Fruit fly (Drosophila melanogaster) whole organism, embryonic: ENCODE data around the gene CG32243.

Source experiments
- CG10321 ChIP-seq: fragments of 200-800 bp; sonication (Bioruptor generic); IDR thresholded peaks from 2 replicates; pipeline ENCODE4 v1.3.6; 2022; ENCODE audit warnings: missing biosample characterization, missing genetic modification characterization
- CG11504 ChIP-seq: fragments of 200-800 bp; sonication (Bioruptor generic); optimal IDR thresholded peaks from 3 replicates; lab custom pipeline; 2019; ENCODE audit warnings: missing biosample characterization, mild to moderate bottlenecking, missing genetic modification characterization, moderate library complexity
- CG12155 ChIP-seq: fragments of 200-800 bp; sonication (Bioruptor generic); optimal IDR thresholded peaks from 3 replicates; lab custom pipeline; 2016; ENCODE audit warnings: missing biosample characterization, missing genetic modification characterization
- CG12769 ChIP-seq: fragments of 200-800 bp; sonication (Bioruptor generic); optimal IDR thresholded peaks from 2 replicates; lab custom pipeline; 2019; ENCODE audit warnings: missing biosample characterization, mild to moderate bottlenecking, missing genetic modification characterization, moderate library complexity
- CG14441 ChIP-seq: fragments of 200-800 bp; sonication (Bioruptor generic); IDR thresholded peaks from 2 replicates; pipeline ENCODE4 v1.3.6; 2022; ENCODE audit warnings: missing biosample characterization, missing genetic modification characterization
- CG16779 ChIP-seq: fragments of 200-800 bp; sonication (Bioruptor generic); IDR thresholded peaks from 2 replicates; pipeline ENCODE4 v1.3.6; 2022; ENCODE audit warnings: missing biosample characterization, missing genetic modification characterization
- CG17385 ChIP-seq: fragments of 200-800 bp; sonication (Bioruptor generic); optimal IDR thresholded peaks from 3 replicates; lab custom pipeline; 2018; ENCODE audit warnings: missing biosample characterization, mild to moderate bottlenecking, missing genetic modification characterization
- CG18599 ChIP-seq: fragments of 200-800 bp; sonication (Bioruptor generic); optimal IDR thresholded peaks from 3 replicates; lab custom pipeline; 2017; ENCODE audit warnings: missing biosample characterization, missing genetic modification characterization, mild to moderate bottlenecking, moderate library complexity, missing genetic modification reagents
- CG30403 ChIP-seq: fragments of 200-800 bp; sonication (Bioruptor generic); optimal IDR thresholded peaks from 3 replicates; lab custom pipeline; 2016; ENCODE audit warnings: missing biosample characterization, missing genetic modification characterization
- CG5245 ChIP-seq: fragments of 200-800 bp; sonication (Bioruptor generic); optimal IDR thresholded peaks from 3 replicates; lab custom pipeline; 2016; ENCODE audit warnings: missing biosample characterization, missing genetic modification characterization
- CG7745 ChIP-seq: fragments of 200-800 bp; sonication (Bioruptor generic); optimal IDR thresholded peaks from 2 replicates; lab custom pipeline; 2018; ENCODE audit warnings: missing biosample characterization, mild to moderate bottlenecking, missing genetic modification characterization, moderate library complexity
- CG7987 ChIP-seq: fragments of 200-800 bp; sonication (Bioruptor generic); optimal IDR thresholded peaks from 2 replicates; lab custom pipeline; 2018; ENCODE audit warnings: missing biosample characterization, mild to moderate bottlenecking, missing genetic modification characterization, moderate library complexity
- CG8478 ChIP-seq: fragments of >200 bp; optimal IDR thresholded peaks from 2 replicates; lab custom pipeline; 2018
- CG9437 ChIP-seq: fragments of 200-800 bp; sonication (Bioruptor generic); optimal IDR thresholded peaks from 2 replicates; lab custom pipeline; 2018; ENCODE audit warnings: missing biosample characterization, mild to moderate bottlenecking, missing genetic modification characterization
- CG9727 ChIP-seq: fragments of 200-800 bp; sonication (Bioruptor generic); optimal IDR thresholded peaks from 3 replicates; lab custom pipeline; 2017; ENCODE audit warnings: missing biosample characterization, mild to moderate bottlenecking, missing genetic modification characterization
- CTCF ChIP-seq: fragments of 200-800 bp; sonication (Bioruptor generic); optimal IDR thresholded peaks from 2 replicates; lab custom pipeline; 2017; ENCODE audit warnings: missing biosample characterization, mild to moderate bottlenecking, missing genetic modification characterization, moderate library complexity
- Chrac-16 ChIP-seq: fragments of 200-800 bp; sonication (Bioruptor generic); optimal IDR thresholded peaks from 3 replicates; lab custom pipeline; 2016; ENCODE audit warnings: missing biosample characterization, missing genetic modification characterization
- CoRest ChIP-seq: fragments of 200-800 bp; sonication (Bioruptor generic); optimal IDR thresholded peaks from 3 replicates; lab custom pipeline; 2018; ENCODE audit warnings: missing biosample characterization, mild to moderate bottlenecking, missing genetic modification characterization, moderate library complexity
- Dfd ChIP-seq, 2 experiments: fragments of >200 bp; optimal IDR thresholded peaks; 2 replicates each; lab custom pipeline; 2017; ENCODE audit warnings: missing biosample characterization in 2 of 2, missing genetic modification characterization in 2 of 2
- Eip74EF ChIP-seq, 2 experiments: fragments of 200-800 bp in 1 of 2; fragments of >200 bp in 1 of 2; sonication (Bioruptor generic) in 1 of 2; optimal IDR thresholded peaks; 2 replicates each; lab custom pipeline; 2017 to 2019; ENCODE audit warnings: missing biosample characterization in 2 of 2, missing genetic modification characterization in 2 of 2, mild to moderate bottlenecking in 1 of 2, moderate library complexity in 1 of 2
- Ets65A ChIP-seq: fragments of 200-800 bp; sonication (Bioruptor generic); peaks from one replicate; lab custom pipeline; 2016; ENCODE audit warnings: missing biosample characterization, missing genetic modification characterization
- Hr78 ChIP-seq, 2 experiments: fragments of 200-800 bp in 1 of 2; fragments of >200 bp in 1 of 2; sonication (Bioruptor generic) in 1 of 2; optimal IDR thresholded peaks; 2 replicates each; lab custom pipeline; 2017 to 2019; ENCODE audit warnings: missing biosample characterization in 2 of 2, missing genetic modification characterization in 2 of 2, mild to moderate bottlenecking in 1 of 2, moderate library complexity in 1 of 2
- Lim3 ChIP-seq: fragments of 200-800 bp; sonication (Bioruptor generic); IDR thresholded peaks from 2 replicates; pipeline ENCODE4 v1.3.6; 2022; ENCODE audit warnings: missing biosample characterization, missing genetic modification characterization
- MESR4 ChIP-seq: fragments of 200-800 bp; sonication (Bioruptor generic); optimal IDR thresholded peaks from 2 replicates; lab custom pipeline; 2018; ENCODE audit warnings: missing biosample characterization, mild to moderate bottlenecking, missing genetic modification characterization, moderate library complexity
- Scr ChIP-seq: fragments of 200-800 bp; sonication (Bioruptor generic); IDR thresholded peaks from 2 replicates; pipeline ENCODE4 v1.3.6; 2022; ENCODE audit warnings: missing biosample characterization, missing genetic modification characterization; ENCODE audit not compliant: partially characterized antibody
- Sin3A ChIP-seq: fragments of >200 bp; optimal IDR thresholded peaks from 2 replicates; lab custom pipeline; 2018
- Taf1 ChIP-seq: fragments of 200-800 bp; sonication (Bioruptor generic); IDR thresholded peaks from 2 replicates; pipeline ENCODE4 v1.3.6; 2022; ENCODE audit warnings: missing biosample characterization, missing genetic modification characterization
- Tbp ChIP-seq: fragments of >200 bp; optimal IDR thresholded peaks from 2 replicates; lab custom pipeline; 2018; ENCODE audit warnings: missing biosample characterization, missing genetic modification characterization
- Xbp1 ChIP-seq: fragments of 200-800 bp; sonication (Bioruptor generic); optimal IDR thresholded peaks from 3 replicates; lab custom pipeline; 2016; ENCODE audit warnings: missing biosample characterization, mild to moderate bottlenecking, missing genetic modification characterization
- cg ChIP-seq: fragments of 200-800 bp; sonication (Bioruptor generic); optimal IDR thresholded peaks from 3 replicates; lab custom pipeline; 2019; ENCODE audit warnings: missing biosample characterization, mild to moderate bottlenecking, missing genetic modification characterization, moderate library complexity
- dimm ChIP-seq: fragments of 200-800 bp; sonication (Bioruptor generic); IDR thresholded peaks from 2 replicates; pipeline ENCODE4 v1.3.6; 2022; ENCODE audit warnings: missing biosample characterization, missing genetic modification characterization
- dm ChIP-seq: fragments of 200-800 bp; sonication (Bioruptor generic); optimal IDR thresholded peaks from 3 replicates; lab custom pipeline; 2016; ENCODE audit warnings: missing biosample characterization, missing genetic modification characterization
- ems ChIP-seq: fragments of 200-800 bp; sonication (Bioruptor generic); optimal IDR thresholded peaks from 3 replicates; lab custom pipeline; 2016; ENCODE audit warnings: missing biosample characterization, missing genetic modification characterization
- fd64A ChIP-seq: fragments of 200-800 bp; sonication (Bioruptor generic); optimal IDR thresholded peaks from 3 replicates; lab custom pipeline; 2018; ENCODE audit warnings: missing biosample characterization, mild to moderate bottlenecking, missing genetic modification characterization
- h ChIP-seq: fragments of >200 bp; optimal IDR thresholded peaks from 2 replicates; lab custom pipeline; 2017
- kni ChIP-seq: fragments of 200-800 bp; sonication (Bioruptor generic); optimal IDR thresholded peaks from 3 replicates; lab custom pipeline; 2017; ENCODE audit warnings: mild to moderate bottlenecking, missing biosample characterization, missing genetic modification reagents, missing genetic modification characterization
- mld ChIP-seq: fragments of 200-800 bp; sonication (Bioruptor generic); IDR thresholded peaks from 3 replicates; pipeline ENCODE4 v1.3.6; 2022; ENCODE audit warnings: missing biosample characterization, missing genetic modification characterization; ENCODE audit not compliant: partially characterized antibody
- pb ChIP-seq: fragments of 200-800 bp; sonication (Bioruptor generic); optimal IDR thresholded peaks from 3 replicates; lab custom pipeline; 2016; ENCODE audit warnings: missing biosample characterization, missing genetic modification characterization
- pum ChIP-seq: fragments of 200-800 bp; sonication (Bioruptor generic); optimal IDR thresholded peaks from 2 replicates; lab custom pipeline; 2016; ENCODE audit warnings: missing biosample characterization, missing genetic modification characterization
- sens-2 ChIP-seq: fragments of 200-800 bp; sonication (Bioruptor generic); IDR thresholded peaks from 2 replicates; pipeline ENCODE4 v1.3.6; 2022; ENCODE audit warnings: missing biosample characterization, missing genetic modification characterization
- sisA ChIP-seq: fragments of 200-800 bp; sonication (Bioruptor generic); IDR thresholded peaks from 2 replicates; pipeline ENCODE4 v1.3.6; 2022; ENCODE audit warnings: missing biosample characterization, missing genetic modification characterization
- slou ChIP-seq: fragments of 200-800 bp; sonication (Bioruptor generic); optimal IDR thresholded peaks from 3 replicates; lab custom pipeline; 2016; ENCODE audit warnings: missing biosample characterization, missing genetic modification characterization
- sqz ChIP-seq: fragments of 200-800 bp; sonication (Bioruptor generic); optimal IDR thresholded peaks from 3 replicates; lab custom pipeline; 2018; ENCODE audit warnings: missing biosample characterization, mild to moderate bottlenecking, missing genetic modification characterization
- stwl ChIP-seq: fragments of 200-800 bp; sonication (Bioruptor generic); optimal IDR thresholded peaks from 3 replicates; lab custom pipeline; 2018; ENCODE audit warnings: missing biosample characterization, mild to moderate bottlenecking, missing genetic modification characterization, moderate library complexity
- tgo ChIP-seq: fragments of 200-800 bp; sonication (Bioruptor generic); IDR thresholded peaks from 3 replicates; pipeline ENCODE4 v1.3.6; 2022; ENCODE audit warnings: missing biosample characterization, missing genetic modification characterization
- tio ChIP-seq: fragments of 200-800 bp; sonication (Bioruptor generic); optimal IDR thresholded peaks from 2 replicates; lab custom pipeline; 2017; ENCODE audit warnings: missing biosample characterization, missing genetic modification characterization, inconsistent platforms
- trem ChIP-seq: fragments of 200-800 bp; optimal IDR thresholded peaks from 3 replicates; lab custom pipeline; 2019; ENCODE audit warnings: missing biosample characterization, mild to moderate bottlenecking, missing genetic modification characterization, moderate library complexity
- wek ChIP-seq: fragments of 200-800 bp; sonication (Bioruptor generic); optimal IDR thresholded peaks from 3 replicates; lab custom pipeline; 2018; ENCODE audit warnings: missing biosample characterization, mild to moderate bottlenecking, missing genetic modification characterization, moderate library complexity
- zen ChIP-seq: fragments of 200-800 bp; sonication (Bioruptor generic); optimal IDR thresholded peaks from 3 replicates; lab custom pipeline; 2018; ENCODE audit warnings: missing biosample characterization, mild to moderate bottlenecking, missing genetic modification characterization, moderate library complexity
- zfh1 ChIP-seq: fragments of 200-800 bp; sonication (Bioruptor generic); IDR thresholded peaks from 3 replicates; pipeline ENCODE4 v1.3.6; 2022; ENCODE audit warnings: missing biosample characterization, missing genetic modification characterization

CG32243 gene

DNA sequence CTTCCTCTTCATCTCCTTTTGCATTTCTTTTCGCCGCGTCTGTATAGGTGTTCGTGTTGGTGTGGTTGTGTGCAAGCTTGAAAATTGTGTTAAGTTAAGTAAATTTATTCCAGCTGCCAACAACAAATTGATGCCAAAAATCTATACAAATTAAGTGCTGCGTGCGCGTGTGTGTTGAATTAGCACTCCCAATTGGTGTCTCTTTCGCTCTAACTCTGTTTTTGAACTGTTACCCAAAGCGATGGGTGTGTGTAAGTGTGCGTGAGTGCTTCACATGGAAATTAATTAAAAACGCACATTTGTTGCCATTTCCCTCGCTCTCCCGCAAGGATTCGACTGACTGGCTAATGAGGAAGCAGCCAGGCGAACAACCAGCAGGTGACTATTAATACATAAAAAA is 1.5 kb upstream of the CG32243 start:
- TF ChIP-seq Dfd (GFP tag; optimal IDR thresholded peaks at IDR 0.05; lab: Kevin White, UChicago) (no peak), tgo (GFP tag; lab: Robert Waterston, UW) (no peak), CG12769 (tag; lab: Kevin White, UChicago) (peak; percentile 53), CG17385 (GFP tag; lab: Kevin White, UChicago) (peak; percentile 75), pb (GFP tag; lab: Kevin White, UChicago) (no peak), CG7745 (tag; lab: Kevin White, UChicago) (peak; percentile 7), stwl (tag; lab: Kevin White, UChicago) (no peak), Ets65A (GFP tag; lab: Kevin White, UChicago) (no peak), Taf1 (no peak), sisA (GFP tag; lab: Robert Waterston, UW) (no peak), CG11504 (no peak), CG18599 (no peak), Scr (GFP tag; lab: Robert Waterston, UW) (no peak), CG12155 (GFP tag; lab: Kevin White, UChicago) (no peak), Hr78 (GFP tag; optimal IDR thresholded peaks at IDR 0.05; lab: Kevin White, UChicago) (no peak), slou (GFP tag; lab: Kevin White, UChicago) (no peak), fd64A (GFP tag; lab: Kevin White, UChicago) (no peak), zfh1 (no peak), Chrac-16 (GFP tag; lab: Kevin White, UChicago) (no peak), Tbp (GFP tag; lab: Kevin White, UChicago) (no peak), ems (GFP tag; lab: Kevin White, UChicago) (no peak), pum (GFP tag; lab: Kevin White, UChicago) (no peak), sqz (no peak), CG9727 (GFP tag; lab: Kevin White, UChicago) (no peak), CG7987 (no peak), CG16779 (GFP tag; lab: Robert Waterston, UW) (no peak), CoRest (tag; lab: Kevin White, UChicago) (no peak), trem (no peak), CTCF (GFP tag; lab: Kevin White, UChicago) (no peak), dimm (GFP tag; lab: Robert Waterston, UW) (no peak), cg (GFP tag; lab: Kevin White, UChicago) (peak; percentile 59)

DNA sequence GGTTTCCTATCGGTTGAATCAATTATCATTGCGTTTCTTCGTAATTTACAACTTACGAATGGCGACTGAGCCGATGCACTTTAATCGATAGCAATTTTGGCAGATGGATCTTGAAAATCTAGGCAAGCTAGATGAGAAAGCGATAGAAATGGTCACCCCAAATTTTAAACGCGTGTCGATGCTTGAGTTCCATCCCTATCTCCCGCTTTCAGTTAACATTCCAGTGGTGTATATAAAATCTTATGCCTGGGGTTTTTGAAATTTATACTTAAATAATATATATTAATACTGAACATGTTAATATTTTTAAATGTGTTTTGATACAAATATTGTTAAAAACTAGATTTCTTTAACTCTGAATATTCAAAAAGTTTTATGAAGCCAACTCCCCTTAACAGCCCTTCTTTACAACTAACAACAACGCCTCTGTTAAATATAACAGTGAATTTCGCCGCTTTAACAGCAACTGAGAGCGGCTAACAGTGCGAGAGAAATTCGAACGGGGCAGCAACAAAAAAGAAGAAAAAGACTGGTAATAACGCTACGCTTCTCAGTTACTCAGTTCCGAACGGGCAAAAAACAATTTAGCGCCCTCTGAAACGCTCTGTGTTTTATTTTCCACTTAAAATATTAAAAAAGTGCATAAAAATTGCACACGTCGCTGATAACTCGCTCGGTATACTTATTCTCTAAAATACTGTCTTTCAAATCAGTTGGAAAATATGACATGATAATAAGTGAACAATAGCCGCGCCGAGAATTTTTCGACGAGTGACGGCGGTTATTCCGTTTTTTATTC is 728 bp upstream of the CG32243 start, which contains the start of gene CG11357:
Gene CG11357 (plus strand): TSS at position 479 of the 799 bp plus-strand sequence.
- TF ChIP-seq CG12769 (tag; lab: Kevin White, UChicago): peak; percentile 71
- no peak for TF ChIP-seq CG8478 (lab: Kevin White, UChicago)
- peak; percentile 46 for TF ChIP-seq dm (GFP tag; lab: Kevin White, UChicago)
- peak; percentile 95 for TF ChIP-seq tio (GFP tag; lab: Kevin White, UChicago)
- peak; percentile 98 for TF ChIP-seq CG11504
- TF ChIP-seq sens-2: peak; percentile 88
- peak; percentile 86 for TF ChIP-seq CG5245
- TF ChIP-seq sisA (GFP tag; lab: Robert Waterston, UW): peak; percentile 98
- TF ChIP-seq wek (GFP tag; lab: Kevin White, UChicago): peak; percentile 84
- TF ChIP-seq CG10321 (GFP tag; lab: Robert Waterston, UW): peak; percentile 86
- TF ChIP-seq Dfd (GFP tag; optimal IDR thresholded peaks at IDR 0.05; lab: Kevin White, UChicago): no peak
- TF ChIP-seq trem: peak; percentile 97
- peak; percentile 74; the same call in 2 of the 3 replicates for TF ChIP-seq mld
- no peak for TF ChIP-seq Sin3A
- TF ChIP-seq CG9437 (GFP tag; lab: Kevin White, UChicago): peak; percentile 93
- peak; percentile 98 for TF ChIP-seq zen
- TF ChIP-seq Eip74EF (GFP tag; optimal IDR thresholded peaks at IDR 0.05; lab: Kevin White, UChicago): peak in 1 of 2 experiments; percentile 97
- TF ChIP-seq CG30403 (GFP tag; lab: Kevin White, UChicago): peak; percentile 97
- peak; percentile 91 for TF ChIP-seq Lim3
- peak; percentile 99 for TF ChIP-seq CG14441 (GFP tag; lab: Robert Waterston, UW)
- peak; percentile 69 for TF ChIP-seq MESR4 (GFP tag; lab: Kevin White, UChicago)
- TF ChIP-seq h (lab: Kevin White, UChicago): no peak
- peak; percentile 98 for TF ChIP-seq Xbp1 (GFP tag; lab: Kevin White, UChicago)
- peak; percentile 77 for TF ChIP-seq kni
